Worm (Caenorhabditis elegans) whole organism, L2 larva: ENCODE results near the gene C29F4.3.

Experiments
- R02D3.7 ChIP-seq: fragments of 150-350 bp; optimal IDR thresholded peaks from 2 replicates; lab custom pipeline; 2014; ENCODE audit warnings: missing biosample characterization, missing genetic modification characterization
- ceh-82 ChIP-seq: fragments of 150-350 bp; optimal IDR thresholded peaks from 2 replicates; lab custom pipeline; 2014; ENCODE audit warnings: missing biosample characterization, missing genetic modification characterization
- elt-1 ChIP-seq: fragments of 150-350 bp; optimal IDR thresholded peaks from 2 replicates; lab custom pipeline; 2014; ENCODE audit warnings: missing biosample characterization, missing genetic modification characterization
- lin-13 ChIP-seq: fragments of 150-350 bp; optimal IDR thresholded peaks from 2 replicates; lab custom pipeline; 2014; ENCODE audit warnings: missing biosample characterization, missing genetic modification reagents, missing genetic modification characterization
- lin-39 ChIP-seq: fragments of 150-350 bp; optimal IDR thresholded peaks from 2 replicates; lab custom pipeline; 2014; ENCODE audit warnings: missing biosample characterization, missing genetic modification reagents, missing genetic modification characterization
- nhr-25 ChIP-seq: fragments of 150-350 bp; sonication (generic microtip); optimal IDR thresholded peaks from 3 replicates; lab custom pipeline; 2014; ENCODE audit warnings: missing biosample characterization, missing genetic modification characterization
- nhr-77 ChIP-seq: fragments of 150-350 bp; optimal IDR thresholded peaks from 2 replicates; lab custom pipeline; 2014; ENCODE audit warnings: missing biosample characterization, missing genetic modification characterization
- skn-1 ChIP-seq: sonication (generic microtip); optimal IDR thresholded peaks from 2 replicates; lab custom pipeline; 2017; ENCODE audit warnings: missing biosample characterization, missing genetic modification characterization
- snpc-4 ChIP-seq: fragments of 150-350 bp; optimal IDR thresholded peaks from 2 replicates; lab custom pipeline; 2014; ENCODE audit warnings: missing biosample characterization, missing genetic modification characterization
- unc-55 ChIP-seq: fragments of 150-350 bp; sonication (generic microtip); optimal IDR thresholded peaks from 3 replicates; lab custom pipeline; 2014; ENCODE audit warnings: missing biosample characterization, missing genetic modification reagents, missing genetic modification characterization
- ztf-11 ChIP-seq: sonication (generic microtip); optimal IDR thresholded peaks from 2 replicates; lab custom pipeline; 2017; ENCODE audit warnings: missing biosample characterization, missing genetic modification characterization
- ztf-4 ChIP-seq: fragments of 150-350 bp; optimal IDR thresholded peaks from 2 replicates; lab custom pipeline; 2014; ENCODE audit warnings: missing biosample characterization, missing genetic modification characterization

- TF ChIP-seq nhr-77 (tag; lab: Kevin White, UChicago), result no peak
- no peak for TF ChIP-seq ceh-82 (tag; lab: Kevin White, UChicago)
- TF ChIP-seq skn-1 (tag; lab: Kevin White, UChicago), result no peak
- no peak for TF ChIP-seq ztf-4 (tag; lab: Kevin White, UChicago)
- no peak for TF ChIP-seq lin-13 (GFP tag; lab: Kevin White, UChicago)
- TF ChIP-seq snpc-4, result no peak
- TF ChIP-seq ztf-11 (tag; lab: Kevin White, UChicago), result no peak
- TF ChIP-seq lin-39 (tag; lab: Kevin White, UChicago), result no peak
- no peak for TF ChIP-seq R02D3.7 (tag; lab: Kevin White, UChicago)
- TF ChIP-seq elt-1 (tag; lab: Kevin White, UChicago), result no peak
- TF ChIP-seq unc-55 (GFP tag; lab: Kevin White, UChicago), result no peak
- no peak for TF ChIP-seq nhr-25 (tag; lab: Kevin White, UChicago)
Observed at ce11 chrIV:11273151-11273550, 49.4 kb upstream of the C29F4.3 start, which contains the start of gene gtl-2.
